Worm (Caenorhabditis elegans): ENCODE results near the gene ger-1.
A peak's percentile ranks its signal among the peaks of the same experiment; 100 is the strongest.

ce11 chrIII:7087691-7088323 is 20.5 kb upstream of the ger-1 start, which contains the start of gene fubl-2:
- TF ChIP-seq pes-1 (GFP tag; IDR thresholded peaks at IDR 0.05) (no peak), scrt-1 (GFP tag; IDR thresholded peaks at IDR 0.05) (no peak), flt-1 (GFP tag; IDR thresholded peaks at IDR 0.05) (no peak), tbx-37 (GFP tag; conservative IDR thresholded peaks at IDR 0.05) (peak; percentile 64; the same call in 1 of the 2 replicates), hmbx-1 (tag; optimal IDR thresholded peaks at IDR 0.05) (no peak), aly-1 (tag; optimal IDR thresholded peaks at IDR 0.05) (no peak), ceh-36 (tag; optimal IDR thresholded peaks at IDR 0.05) (no peak), ama-1 (optimal IDR thresholded peaks at IDR 0.05) (no peak), tbx-11 (GFP tag; IDR thresholded peaks at IDR 0.05) (no peak), F13C5.2 (tag; optimal IDR thresholded peaks at IDR 0.05) (no peak), ets-7 (tag; optimal IDR thresholded peaks at IDR 0.05) (no peak), B0310.2 (tag; optimal IDR thresholded peaks at IDR 0.05) (no peak), hmg-4 (GFP tag; optimal IDR thresholded peaks at IDR 0.05) (no peak)

Data from whole organism, early embryonic.